Fruit fly (Drosophila melanogaster) whole organism, larva: ENCODE measurements around the gene CG7857.
A peak's percentile ranks its signal among the peaks of the same experiment; 100 is the strongest.

Source experiments
- noc ChIP-seq: fragments of 200-800 bp; sonication (Bioruptor generic); optimal IDR thresholded peaks from 3 replicates; lab custom pipeline; 2019; ENCODE audit warnings: missing biosample characterization, mild to moderate bottlenecking, missing genetic modification characterization, moderate library complexity

CG7857 gene

dm6 chr3L:15535228-15535598 lies 30.5 kb upstream of the CG7857 start, which contains the start of gene CrebA:
Gene CrebA (plus strand): TSS chr3L:15535395.
- no peak for TF ChIP-seq noc (tag; lab: Kevin White, UChicago)

dm6 chr3L:15534274-15535227 lies 29.9 kb upstream of the CG7857 start:
- TF ChIP-seq noc (tag; lab: Kevin White, UChicago): peak; percentile 78

- peak; percentile 79 for TF ChIP-seq noc (tag; lab: Kevin White, UChicago)
Observed at dm6 chr3L:15533402-15534129, 28.9 kb upstream of the CG7857 start.

- TF ChIP-seq noc (tag; lab: Kevin White, UChicago): no peak
Observed at dm6 chr3L:15532368-15533030, 27.8 kb upstream of the CG7857 start.

- peak; percentile 80 for TF ChIP-seq noc (tag; lab: Kevin White, UChicago)
Observed at dm6 chr3L:15531423-15532325, 27.0 kb upstream of the CG7857 start, which contains the start of gene CG43248. Gene CG43248 (minus strand): TSS chr3L:15531473.

- no peak for TF ChIP-seq noc (tag; lab: Kevin White, UChicago)
Observed at dm6 chr3L:15530638-15531225, 26.0 kb upstream of the CG7857 start.

- peak; percentile 71 for TF ChIP-seq noc (tag; lab: Kevin White, UChicago)
Observed at dm6 chr3L:15530071-15530470, 25.4 kb upstream of the CG7857 start.

dm6 chr3L:15529143-15529542 lies 24.4 kb upstream of the CG7857 start, which contains the start of gene obst-H:
Gene obst-H (minus strand): TSS chr3L:15529243.
- TF ChIP-seq noc (tag; lab: Kevin White, UChicago): no peak

dm6 chr3L:15528096-15528495 lies 23.4 kb upstream of the CG7857 start, which contains the start of gene CG42728:
Gene CG42728 (minus strand): TSS chr3L:15528196.
- no peak for TF ChIP-seq noc (tag; lab: Kevin White, UChicago)

dm6 chr3L:15527416-15527815 lies 22.7 kb upstream of the CG7857 start, which contains the start of gene CG42729:
Gene CG42729 (minus strand): TSS chr3L:15527516.
- TF ChIP-seq noc (tag; lab: Kevin White, UChicago): no peak

dm6 chr3L:15526712-15527111 lies 22.0 kb upstream of the CG7857 start, which contains the start of gene CG33985:
Gene CG33985 (minus strand): TSS chr3L:15526812.
- TF ChIP-seq noc (tag; lab: Kevin White, UChicago): no peak

dm6 chr3L:15525153-15525552 lies 20.5 kb upstream of the CG7857 start, which contains the start of gene CG33986:
Gene CG33986 (minus strand): TSS chr3L:15525253.
- no peak for TF ChIP-seq noc (tag; lab: Kevin White, UChicago)

- no peak for TF ChIP-seq noc (tag; lab: Kevin White, UChicago)
Observed at dm6 chr3L:15523806-15524346, 19.2 kb upstream of the CG7857 start, which contains the start of gene CG7945. Gene CG7945 (minus strand): TSS chr3L:15524137.
